Worm (Caenorhabditis elegans): ENCODE measurements around the gene R07E3.6.

DNA sequence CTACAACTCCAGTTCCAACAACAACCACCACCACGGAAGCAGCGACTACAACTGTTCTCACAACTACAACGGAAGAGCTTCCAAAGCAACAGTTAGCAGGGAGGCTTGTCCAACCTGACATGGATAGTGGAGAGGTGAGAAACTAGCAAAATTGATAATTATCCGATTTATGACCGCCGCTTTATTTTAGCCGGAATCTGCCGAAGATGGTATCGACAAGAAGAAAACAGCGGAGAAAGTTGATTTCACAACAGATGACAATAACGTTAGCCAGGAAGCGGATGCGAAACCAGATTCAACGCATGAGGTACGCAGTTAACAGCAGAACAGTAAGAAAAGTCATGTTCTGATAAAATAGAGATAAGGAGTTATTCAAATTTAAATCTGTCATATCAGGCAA, 915 bp downstream of the R07E3.6 start:
- no peak for TF ChIP-seq unc-120 (tag; optimal IDR thresholded peaks at IDR 0.05; ENCODE audit: poor library complexity, severe bottlenecking)
- TF ChIP-seq nhr-28 (tag; optimal IDR thresholded peaks at IDR 0.05) = no peak
- TF ChIP-seq mab-5 (tag; optimal IDR thresholded peaks at IDR 0.05) = no peak
- TF ChIP-seq snpc-4 (tag; optimal IDR thresholded peaks at IDR 0.05) = no peak
- no peak for TF ChIP-seq nhr-237 (tag; optimal IDR thresholded peaks at IDR 0.05)
- TF ChIP-seq pha-4 (tag; optimal IDR thresholded peaks at IDR 0.05) = no peak
- no peak for TF ChIP-seq mep-1 (tag; optimal IDR thresholded peaks at IDR 0.05)
- TF ChIP-seq unc-39 (tag; optimal IDR thresholded peaks at IDR 0.05) = no peak
- TF ChIP-seq ztf-11 (tag; optimal IDR thresholded peaks at IDR 0.05) = no peak
- no peak for TF ChIP-seq M03D4.4 (tag; optimal IDR thresholded peaks at IDR 0.05)
- TF ChIP-seq lsy-2 (tag; optimal IDR thresholded peaks at IDR 0.05) = no peak
- no peak for TF ChIP-seq nhr-12 (tag; optimal IDR thresholded peaks at IDR 0.05)
- peak; percentile 27 for TF ChIP-seq elt-1 (tag; optimal IDR thresholded peaks at IDR 0.05; ENCODE audit: borderline replicate concordance, insufficient read depth)

Measured in whole organism, mixed stage, embryonic.